Fruit fly (Drosophila melanogaster) whole organism, embryonic: ENCODE results near the gene tweek.

Source experiments
- Asciz ChIP-seq: fragments of 200-800 bp; sonication (Bioruptor generic); optimal IDR thresholded peaks from 2 replicates; lab custom pipeline; 2017; ENCODE audit warnings: missing biosample characterization, mild to moderate bottlenecking, missing genetic modification characterization, missing genetic modification reagents
- Atf3 ChIP-seq: fragments of 200-800 bp; sonication (Bioruptor generic); optimal IDR thresholded peaks from 3 replicates; lab custom pipeline; 2016; ENCODE audit warnings: missing biosample characterization, missing genetic modification characterization
- CG10959 ChIP-seq: fragments of 200-800 bp; sonication (Bioruptor generic); IDR thresholded peaks from 2 replicates; pipeline ENCODE4 v1.3.6; 2022; ENCODE audit warnings: missing biosample characterization, missing genetic modification characterization
- CG1529 ChIP-seq: fragments of 200-800 bp; sonication (Bioruptor generic); optimal IDR thresholded peaks from 3 replicates; lab custom pipeline; 2018; ENCODE audit warnings: missing biosample characterization, missing genetic modification characterization
- CG15479 ChIP-seq: fragments of 200-800 bp; sonication (Bioruptor generic); optimal IDR thresholded peaks from 3 replicates; lab custom pipeline; 2019; ENCODE audit warnings: missing biosample characterization, mild to moderate bottlenecking, missing genetic modification characterization, moderate library complexity
- CG15601 ChIP-seq: fragments of 200-800 bp; sonication (Bioruptor generic); optimal IDR thresholded peaks from 3 replicates; lab custom pipeline; 2019; ENCODE audit warnings: missing biosample characterization, mild to moderate bottlenecking, missing genetic modification characterization, moderate library complexity
- CG1603 ChIP-seq: fragments of 200-800 bp; sonication (Bioruptor generic); optimal IDR thresholded peaks from 2 replicates; lab custom pipeline; 2019; ENCODE audit warnings: missing biosample characterization, mild to moderate bottlenecking, missing genetic modification characterization, moderate library complexity
- CG17612 ChIP-seq: fragments of 200-800 bp; sonication (Bioruptor generic); IDR thresholded peaks from 2 replicates; pipeline ENCODE4 v1.3.6; 2022; ENCODE audit warnings: missing biosample characterization, missing genetic modification characterization
- CG18619 ChIP-seq: fragments of 200-800 bp; sonication (Bioruptor generic); optimal IDR thresholded peaks from 3 replicates; lab custom pipeline; 2017; ENCODE audit warnings: missing biosample characterization, mild to moderate bottlenecking, missing genetic modification characterization
- CG2712 ChIP-seq: fragments of 200-800 bp; optimal IDR thresholded peaks from 3 replicates; lab custom pipeline; 2019; ENCODE audit warnings: missing biosample characterization, mild to moderate bottlenecking, missing genetic modification characterization, moderate library complexity
- CG31441 ChIP-seq: fragments of 200-800 bp; sonication (Bioruptor generic); IDR thresholded peaks from 2 replicates; pipeline ENCODE4 v1.3.6; 2022; ENCODE audit warnings: missing biosample characterization, missing genetic modification characterization
- CG3847 ChIP-seq: fragments of 200-800 bp; sonication (Bioruptor generic); IDR thresholded peaks from 2 replicates; pipeline ENCODE4 v1.3.6; 2022; ENCODE audit warnings: missing biosample characterization, missing genetic modification characterization
- CG5180 ChIP-seq: fragments of 200-800 bp; sonication (Bioruptor generic); optimal IDR thresholded peaks from 3 replicates; lab custom pipeline; 2017; ENCODE audit warnings: missing biosample characterization, missing genetic modification characterization, mild to moderate bottlenecking, moderate library complexity, missing genetic modification reagents
- Camta ChIP-seq: fragments of 200-800 bp; sonication (Bioruptor generic); optimal IDR thresholded peaks from 2 replicates; lab custom pipeline; 2016; ENCODE audit warnings: missing biosample characterization, missing genetic modification characterization
- D19B ChIP-seq: fragments of 200-800 bp; sonication (Bioruptor generic); optimal IDR thresholded peaks from 2 replicates; lab custom pipeline; 2017; ENCODE audit warnings: missing biosample characterization, mild to moderate bottlenecking, missing genetic modification characterization
- Dfd ChIP-seq, 2 experiments: fragments of >200 bp; optimal IDR thresholded peaks; 2 replicates each; lab custom pipeline; 2017; ENCODE audit warnings: missing biosample characterization in 2 of 2, missing genetic modification characterization in 2 of 2
- Doc2 ChIP-seq: fragments of 200-800 bp; sonication (Bioruptor generic); IDR thresholded peaks from 2 replicates; pipeline ENCODE4 v1.3.6; 2022; ENCODE audit warnings: missing biosample characterization, missing genetic modification characterization
- Drgx ChIP-seq: fragments of 200-800 bp; sonication (Bioruptor generic); IDR thresholded peaks from 2 replicates; pipeline ENCODE4 v1.3.6; 2022; ENCODE audit warnings: missing biosample characterization, missing genetic modification characterization
- Eip74EF ChIP-seq, 2 experiments: fragments of 200-800 bp in 1 of 2; fragments of >200 bp in 1 of 2; sonication (Bioruptor generic) in 1 of 2; optimal IDR thresholded peaks; 2 replicates each; lab custom pipeline; 2017 to 2019; ENCODE audit warnings: missing biosample characterization in 2 of 2, missing genetic modification characterization in 2 of 2, mild to moderate bottlenecking in 1 of 2, moderate library complexity in 1 of 2
- Ets65A ChIP-seq: fragments of 200-800 bp; sonication (Bioruptor generic); peaks from one replicate; lab custom pipeline; 2016; ENCODE audit warnings: missing biosample characterization, missing genetic modification characterization
- Gsc ChIP-seq: fragments of 200-800 bp; sonication (Bioruptor generic); IDR thresholded peaks from 2 replicates; pipeline ENCODE4 v1.3.6; 2022; ENCODE audit warnings: missing biosample characterization, missing genetic modification characterization
- HHEX ChIP-seq: fragments of 200-800 bp; sonication (Bioruptor generic); optimal IDR thresholded peaks from 3 replicates; lab custom pipeline; 2017; ENCODE audit warnings: missing biosample characterization, mild to moderate bottlenecking, missing genetic modification characterization, missing genetic modification reagents
- Lpt ChIP-seq: fragments of >200 bp; optimal IDR thresholded peaks from 2 replicates; lab custom pipeline; 2018; ENCODE audit warnings: missing biosample characterization, missing genetic modification characterization
- Med ChIP-seq: fragments of 200-800 bp; sonication (Bioruptor generic); peaks from one replicate; lab custom pipeline; 2016; ENCODE audit warnings: missing biosample characterization, missing genetic modification characterization, mild to moderate bottlenecking, inconsistent platforms, moderate library complexity
- Nf-YA ChIP-seq: fragments of 200-800 bp; sonication (Bioruptor generic); IDR thresholded peaks from 2 replicates; pipeline ENCODE4 v1.3.6; 2022; ENCODE audit warnings: missing biosample characterization, missing genetic modification characterization
- cato ChIP-seq: fragments of 200-800 bp; sonication (Bioruptor generic); optimal IDR thresholded peaks from 2 replicates; lab custom pipeline; 2016; ENCODE audit warnings: missing biosample characterization, missing genetic modification characterization, borderline replicate concordance
- chinmo ChIP-seq: fragments of 200-800 bp; sonication (Bioruptor generic); IDR thresholded peaks from 4 replicates; pipeline ENCODE4 v1.3.6; 2022; ENCODE audit warnings: missing biosample characterization, missing genetic modification characterization; ENCODE audit not compliant: partially characterized antibody
- ci ChIP-seq: fragments of 200-800 bp; sonication (Bioruptor generic); IDR thresholded peaks from 3 replicates; pipeline ENCODE4 v1.3.6; 2022; ENCODE audit warnings: missing biosample characterization, missing genetic modification characterization
- dan ChIP-seq: fragments of 200-800 bp; sonication (Bioruptor generic); IDR thresholded peaks from 2 replicates; pipeline ENCODE4 v1.3.6; 2022; ENCODE audit warnings: missing biosample characterization, missing genetic modification characterization
- lbe ChIP-seq: fragments of 200-800 bp; sonication (Bioruptor generic); optimal IDR thresholded peaks from 2 replicates; lab custom pipeline; 2016; ENCODE audit warnings: missing biosample characterization, mild to moderate bottlenecking, missing genetic modification characterization
- nau ChIP-seq: fragments of 200-800 bp; sonication (Bioruptor generic); optimal IDR thresholded peaks from 3 replicates; lab custom pipeline; 2017; ENCODE audit warnings: missing biosample characterization, mild to moderate bottlenecking, missing genetic modification characterization, missing genetic modification reagents
- sd ChIP-seq: fragments of 200-800 bp; sonication (Bioruptor generic); optimal IDR thresholded peaks from 3 replicates; lab custom pipeline; 2018; ENCODE audit warnings: missing biosample characterization, mild to moderate bottlenecking, missing genetic modification characterization, moderate library complexity
- sens ChIP-seq: fragments of 200-800 bp; sonication (Bioruptor generic); peaks from one replicate; lab custom pipeline; 2016; ENCODE audit warnings: missing biosample characterization, missing genetic modification characterization
- slp2 ChIP-seq: fragments of 200-800 bp; sonication (Bioruptor generic); optimal IDR thresholded peaks from 2 replicates; lab custom pipeline; 2016; ENCODE audit warnings: missing biosample characterization, missing genetic modification characterization
- tap ChIP-seq: fragments of 200-800 bp; optimal IDR thresholded peaks from 3 replicates; lab custom pipeline; 2019; ENCODE audit warnings: missing biosample characterization, mild to moderate bottlenecking, missing genetic modification characterization, moderate library complexity
- tio ChIP-seq: fragments of 200-800 bp; sonication (Bioruptor generic); optimal IDR thresholded peaks from 2 replicates; lab custom pipeline; 2017; ENCODE audit warnings: missing biosample characterization, missing genetic modification characterization, inconsistent platforms
- tll ChIP-seq, 2 experiments: fragments of 200-800 bp in 1 of 2; fragments of >200 bp in 1 of 2; sonication (Bioruptor generic) in 1 of 2; optimal IDR thresholded peaks; 2 replicates each; lab custom pipeline; 2017 to 2019; ENCODE audit warnings: missing biosample characterization in 2 of 2, missing genetic modification characterization in 2 of 2, mild to moderate bottlenecking in 1 of 2, moderate library complexity in 1 of 2
- trem ChIP-seq: fragments of 200-800 bp; optimal IDR thresholded peaks from 3 replicates; lab custom pipeline; 2019; ENCODE audit warnings: missing biosample characterization, mild to moderate bottlenecking, missing genetic modification characterization, moderate library complexity
- unpg ChIP-seq: fragments of 200-800 bp; sonication (Bioruptor generic); optimal IDR thresholded peaks from 3 replicates; lab custom pipeline; 2018; ENCODE audit warnings: missing biosample characterization, mild to moderate bottlenecking, missing genetic modification characterization, moderate library complexity
- zfh1 ChIP-seq: fragments of 200-800 bp; sonication (Bioruptor generic); IDR thresholded peaks from 3 replicates; pipeline ENCODE4 v1.3.6; 2022; ENCODE audit warnings: missing biosample characterization, missing genetic modification characterization

Gene tweek

dm6 chr2L:16839665-16840064 lies 48.6 kb upstream of the tweek start:
- TF ChIP-seq CG31441 (GFP tag; lab: Robert Waterston, UW) (no peak), slp2 (GFP tag; lab: Kevin White, UChicago) (no peak), tio (GFP tag; lab: Kevin White, UChicago) (no peak), Lpt (no peak), CG15601 (no peak), Eip74EF (GFP tag; optimal IDR thresholded peaks at IDR 0.05; lab: Kevin White, UChicago) (no peak), Gsc (no peak), unpg (no peak), CG2712 (tag; lab: Kevin White, UChicago) (no peak), CG3847 (GFP tag; lab: Robert Waterston, UW) (no peak), chinmo (GFP tag; lab: Robert Waterston, UW) (0 out of 4 replicates have a peak, but pooled peaks have one; percentile 44), D19B (GFP tag; lab: Kevin White, UChicago) (no peak), sd (tag; lab: Kevin White, UChicago) (peak; percentile 92), nau (GFP tag; lab: Kevin White, UChicago) (peak; percentile 7)

DNA sequence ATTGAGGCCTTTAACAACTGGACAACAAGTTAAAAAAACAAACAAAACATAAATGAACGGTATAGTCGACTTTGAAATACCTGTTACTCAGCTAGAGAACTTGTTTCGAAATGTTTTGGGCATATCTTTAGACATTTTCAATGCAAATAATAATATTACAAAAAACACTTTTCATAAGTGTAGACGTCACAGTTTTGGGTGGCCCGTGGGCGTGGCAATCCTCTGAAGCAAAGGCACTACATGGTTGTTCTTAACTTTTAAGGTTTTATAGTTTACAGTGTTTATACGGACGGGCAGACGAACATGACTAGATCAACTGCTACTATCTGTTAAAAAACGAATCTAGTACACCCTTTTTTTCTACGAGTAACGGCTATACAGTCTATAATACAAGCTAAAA lies 45.8 kb upstream of the tweek start:
- TF ChIP-seq cato (GFP tag; lab: Kevin White, UChicago), result no peak

dm6 chr2L:16843336-16843735 lies 45.0 kb upstream of the tweek start:
- TF ChIP-seq zfh1 (GFP tag; lab: Robert Waterston, UW) (no peak), Doc2 (no peak), Drgx (0 out of 2 replicates have a peak, but pooled peaks have one; percentile 51), dan (GFP tag; lab: Robert Waterston, UW) (no peak), lbe (GFP tag; lab: Kevin White, UChicago) (no peak), tap (tag; lab: Kevin White, UChicago) (no peak), Ets65A (GFP tag; lab: Kevin White, UChicago) (peak; percentile 80), CG17612 (GFP tag; lab: Robert Waterston, UW) (no peak), CG18619 (GFP tag; lab: Kevin White, UChicago) (no peak), CG1603 (tag; lab: Kevin White, UChicago) (no peak), Atf3 (no peak), Camta (GFP tag; lab: Kevin White, UChicago) (no peak), trem (no peak)
- TF ChIP-seq, all 482 proteins: peak for 2

DNA sequence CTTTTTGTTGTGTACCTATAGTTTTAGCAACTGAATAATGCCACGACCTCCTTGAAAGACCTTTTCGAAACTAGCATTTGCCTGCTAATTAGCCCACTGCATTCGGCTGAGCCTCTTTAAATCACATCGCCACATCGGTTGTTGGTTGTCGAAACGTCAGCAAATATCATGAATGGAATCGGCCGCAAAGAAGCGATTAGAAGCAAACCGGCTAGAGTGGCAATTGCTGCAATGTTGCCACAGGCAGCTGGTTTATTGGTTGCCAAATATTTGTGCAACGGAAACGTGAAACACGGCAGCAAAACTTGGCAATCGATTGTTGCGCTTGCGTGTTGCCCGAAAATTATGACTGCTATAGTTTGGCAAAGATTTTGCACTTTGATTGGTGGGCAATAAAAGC lies 43.1 kb upstream of the tweek start:
- TF ChIP-seq Ets65A (GFP tag; lab: Kevin White, UChicago) (peak; percentile 70), Dfd (GFP tag; optimal IDR thresholded peaks at IDR 0.05; lab: Kevin White, UChicago) (no peak), CG1529 (GFP tag; lab: Kevin White, UChicago) (no peak), Asciz (GFP tag; lab: Kevin White, UChicago) (peak; percentile 27), CG5180 (GFP tag; lab: Kevin White, UChicago) (peak; percentile 10), tll (GFP tag; optimal IDR thresholded peaks at IDR 0.05; lab: Kevin White, UChicago) (peak in 1 of 2 experiments; percentile 54), ci (0 out of 3 replicates have a peak, but pooled peaks have one; percentile 27), sens (GFP tag; lab: Kevin White, UChicago) (peak; percentile 59), Nf-YA (GFP tag; lab: Robert Waterston, UW) (0 out of 2 replicates have a peak, but pooled peaks have one; percentile 21), CG15479 (peak; percentile 31), CG10959 (no peak), Med (peak; percentile 49), HHEX (GFP tag; lab: Kevin White, UChicago) (peak; percentile 2)
